Fruit fly (Drosophila melanogaster) whole organism, prepupa: ENCODE data around the gene ND-PDSW.

ENCODE experiments used
- Blimp-1 ChIP-seq: fragments of 200-800 bp; sonication (Bioruptor generic); optimal IDR thresholded peaks from 3 replicates; lab custom pipeline; 2017; ENCODE audit warnings: missing biosample characterization, missing genetic modification characterization, mild to moderate bottlenecking, moderate library complexity, missing genetic modification reagents
- CG10669 ChIP-seq: fragments of 200-800 bp; sonication (Bioruptor generic); optimal IDR thresholded peaks from 3 replicates; lab custom pipeline; 2018; ENCODE audit warnings: missing biosample characterization, mild to moderate bottlenecking, missing genetic modification characterization, moderate library complexity
- CG11294 ChIP-seq: fragments of 200-800 bp; sonication (Bioruptor generic); IDR thresholded peaks from 2 replicates; pipeline ENCODE4 v1.3.6; 2022; ENCODE audit warnings: missing biosample characterization, missing genetic modification characterization
- CG11902 ChIP-seq: fragments of 200-800 bp; sonication (Bioruptor generic); optimal IDR thresholded peaks from 3 replicates; lab custom pipeline; 2016; ENCODE audit warnings: missing biosample characterization, missing genetic modification characterization
- CG15336 ChIP-seq: fragments of 200-800 bp; sonication (Bioruptor generic); IDR thresholded peaks from 2 replicates; pipeline ENCODE4 v1.3.6; 2022; ENCODE audit warnings: missing biosample characterization, missing genetic modification characterization
- CG1621 ChIP-seq: fragments of 200-800 bp; sonication (Bioruptor generic); optimal IDR thresholded peaks from 3 replicates; lab custom pipeline; 2018; ENCODE audit warnings: missing biosample characterization, mild to moderate bottlenecking, missing genetic modification characterization
- CG16779 ChIP-seq: fragments of 200-800 bp; sonication (Bioruptor generic); optimal IDR thresholded peaks from 3 replicates; lab custom pipeline; 2017; ENCODE audit warnings: missing biosample characterization, mild to moderate bottlenecking, missing genetic modification characterization
- CG3032 ChIP-seq: fragments of 200-800 bp; optimal IDR thresholded peaks from 2 replicates; lab custom pipeline; 2019; ENCODE audit warnings: missing biosample characterization, mild to moderate bottlenecking, missing genetic modification characterization, moderate library complexity
- CG31627 ChIP-seq: fragments of 200-800 bp; sonication (Bioruptor generic); optimal IDR thresholded peaks from 3 replicates; lab custom pipeline; 2016; ENCODE audit warnings: missing biosample characterization, missing genetic modification characterization
- CG32006 ChIP-seq: fragments of 200-800 bp; sonication (Bioruptor generic); optimal IDR thresholded peaks from 3 replicates; lab custom pipeline; 2017; ENCODE audit warnings: missing biosample characterization, mild to moderate bottlenecking, missing genetic modification characterization
- CG34406 ChIP-seq: fragments of 200-800 bp; sonication (Bioruptor generic); optimal IDR thresholded peaks from 3 replicates; lab custom pipeline; 2016; ENCODE audit warnings: missing biosample characterization, missing genetic modification characterization
- CG4318 ChIP-seq: fragments of 200-800 bp; sonication (Bioruptor generic); optimal IDR thresholded peaks from 3 replicates; lab custom pipeline; 2017; ENCODE audit warnings: missing biosample characterization, mild to moderate bottlenecking, missing genetic modification characterization
- CG6276 ChIP-seq: fragments of 200-800 bp; sonication (Bioruptor generic); optimal IDR thresholded peaks from 2 replicates; lab custom pipeline; 2017; ENCODE audit warnings: missing biosample characterization, mild to moderate bottlenecking, missing genetic modification characterization
- CG6808 ChIP-seq: fragments of 200-800 bp; sonication (Bioruptor generic); optimal IDR thresholded peaks from 3 replicates; lab custom pipeline; 2017; ENCODE audit warnings: missing biosample characterization, missing genetic modification characterization, mild to moderate bottlenecking, moderate library complexity, missing genetic modification reagents
- CG6854 ChIP-seq: fragments of 200-800 bp; sonication (Bioruptor generic); optimal IDR thresholded peaks from 2 replicates; lab custom pipeline; 2017; ENCODE audit warnings: missing biosample characterization, mild to moderate bottlenecking, missing genetic modification characterization
- CG7368 ChIP-seq: fragments of 200-800 bp; sonication (Bioruptor generic); optimal IDR thresholded peaks from 3 replicates; lab custom pipeline; 2016; ENCODE audit warnings: missing biosample characterization, missing genetic modification characterization
- CG8319 ChIP-seq: fragments of 200-800 bp; sonication (Bioruptor generic); optimal IDR thresholded peaks from 3 replicates; lab custom pipeline; 2016; ENCODE audit warnings: missing biosample characterization, missing genetic modification characterization
- CG8632 ChIP-seq: fragments of 200-800 bp; sonication (Bioruptor generic); optimal IDR thresholded peaks from 3 replicates; lab custom pipeline; 2016; ENCODE audit warnings: missing biosample characterization, missing genetic modification characterization
- Eip75B ChIP-seq: fragments of 200-800 bp; sonication (Bioruptor generic); optimal IDR thresholded peaks from 3 replicates; lab custom pipeline; 2016; ENCODE audit warnings: missing biosample characterization, missing genetic modification characterization
- Eip78C ChIP-seq: fragments of 200-800 bp; sonication (Bioruptor generic); peaks from one replicate; lab custom pipeline; 2016; ENCODE audit warnings: missing biosample characterization, missing genetic modification characterization
- Eip93F ChIP-seq: fragments of 200-800 bp; sonication (Bioruptor generic); optimal IDR thresholded peaks from 2 replicates; lab custom pipeline; 2016; ENCODE audit warnings: missing biosample characterization, mild to moderate bottlenecking, missing genetic modification characterization
- Hr39 ChIP-seq: fragments of 200-800 bp; sonication (Bioruptor generic); optimal IDR thresholded peaks from 2 replicates; lab custom pipeline; 2016; ENCODE audit warnings: missing biosample characterization, missing genetic modification characterization
- Hr4 ChIP-seq: fragments of 200-800 bp; sonication (Bioruptor generic); optimal IDR thresholded peaks from 3 replicates; lab custom pipeline; 2016; ENCODE audit warnings: missing biosample characterization, missing genetic modification characterization
- Lpt ChIP-seq: fragments of 200-800 bp; sonication (Bioruptor generic); optimal IDR thresholded peaks from 3 replicates; lab custom pipeline; 2016; ENCODE audit warnings: missing biosample characterization, missing genetic modification characterization
- Met ChIP-seq: fragments of 200-800 bp; sonication (Bioruptor generic); optimal IDR thresholded peaks from 3 replicates; lab custom pipeline; 2016; ENCODE audit warnings: missing biosample characterization, missing genetic modification characterization
- OdsH ChIP-seq: fragments of 200-800 bp; sonication (Bioruptor generic); optimal IDR thresholded peaks from 3 replicates; lab custom pipeline; 2016; ENCODE audit warnings: missing biosample characterization, missing genetic modification characterization
- Smox ChIP-seq: fragments of 200-800 bp; sonication (Bioruptor generic); optimal IDR thresholded peaks from 3 replicates; lab custom pipeline; 2016; ENCODE audit warnings: missing biosample characterization, missing genetic modification characterization
- Sox102F ChIP-seq: fragments of 200-800 bp; sonication (Bioruptor generic); optimal IDR thresholded peaks from 2 replicates; lab custom pipeline; 2016; ENCODE audit warnings: missing biosample characterization, mild to moderate bottlenecking, missing genetic modification characterization
- Sox14 ChIP-seq: fragments of 200-800 bp; sonication (Bioruptor generic); optimal IDR thresholded peaks from 3 replicates; lab custom pipeline; 2016; ENCODE audit warnings: missing biosample characterization, missing genetic modification characterization
- Sox15 ChIP-seq: fragments of 200-800 bp; sonication (Bioruptor generic); optimal IDR thresholded peaks from 3 replicates; lab custom pipeline; 2016; ENCODE audit warnings: missing biosample characterization, missing genetic modification characterization
- achi ChIP-seq: fragments of 200-800 bp; sonication (Bioruptor generic); optimal IDR thresholded peaks from 3 replicates; lab custom pipeline; 2016; ENCODE audit warnings: missing biosample characterization, missing genetic modification characterization
- acj6 ChIP-seq: fragments of 200-800 bp; sonication (Bioruptor generic); optimal IDR thresholded peaks from 3 replicates; lab custom pipeline; 2016; ENCODE audit warnings: missing biosample characterization, missing genetic modification characterization
- cyc ChIP-seq: fragments of 200-800 bp; sonication (Bioruptor generic); optimal IDR thresholded peaks from 3 replicates; lab custom pipeline; 2016; ENCODE audit warnings: missing biosample characterization, missing genetic modification characterization
- dsx ChIP-seq: fragments of 200-800 bp; optimal IDR thresholded peaks from 3 replicates; lab custom pipeline; 2019; ENCODE audit warnings: missing biosample characterization, mild to moderate bottlenecking, missing genetic modification characterization, moderate library complexity; ENCODE audit not compliant: poor library complexity, severe bottlenecking
- esn ChIP-seq: fragments of 200-800 bp; sonication (Bioruptor generic); optimal IDR thresholded peaks from 2 replicates; lab custom pipeline; 2016; ENCODE audit warnings: missing biosample characterization, mild to moderate bottlenecking, missing genetic modification characterization, moderate library complexity
- fd59A ChIP-seq: fragments of 200-800 bp; sonication (Bioruptor generic); optimal IDR thresholded peaks from 2 replicates; lab custom pipeline; 2017; ENCODE audit warnings: missing biosample characterization, mild to moderate bottlenecking, missing genetic modification characterization, missing genetic modification reagents
- fd85E ChIP-seq: fragments of 200-800 bp; sonication (Bioruptor generic); optimal IDR thresholded peaks from 3 replicates; lab custom pipeline; 2016; ENCODE audit warnings: missing biosample characterization, missing genetic modification characterization
- fkh ChIP-seq: fragments of 200-800 bp; sonication (Bioruptor generic); optimal IDR thresholded peaks from 3 replicates; lab custom pipeline; 2017; ENCODE audit warnings: missing biosample characterization, mild to moderate bottlenecking, missing genetic modification characterization, moderate library complexity
- lz ChIP-seq: fragments of 200-800 bp; sonication (Bioruptor generic); optimal IDR thresholded peaks from 3 replicates; lab custom pipeline; 2016; ENCODE audit warnings: missing biosample characterization, missing genetic modification characterization
- net ChIP-seq: fragments of 200-800 bp; sonication (Bioruptor generic); optimal IDR thresholded peaks from 3 replicates; lab custom pipeline; 2016; ENCODE audit warnings: missing biosample characterization, missing genetic modification characterization
- pdm3 ChIP-seq: fragments of 200-800 bp; sonication (Bioruptor generic); optimal IDR thresholded peaks from 3 replicates; lab custom pipeline; 2016; ENCODE audit warnings: missing biosample characterization, missing genetic modification characterization
- salr ChIP-seq, 2 experiments: fragments of 200-800 bp; sonication (Bioruptor generic); optimal IDR thresholded peaks; 3 replicates each; lab custom pipeline; 2016 to 2018; ENCODE audit warnings: missing biosample characterization in 2 of 2, missing genetic modification characterization in 2 of 2, mild to moderate bottlenecking in 1 of 2
- spab ChIP-seq: fragments of 200-800 bp; sonication (Bioruptor generic); optimal IDR thresholded peaks from 2 replicates; lab custom pipeline; 2017; ENCODE audit warnings: missing biosample characterization, mild to moderate bottlenecking, missing genetic modification characterization, missing genetic modification reagents
- ss ChIP-seq, 2 experiments: fragments of 200-800 bp; sonication (Bioruptor generic); optimal IDR thresholded peaks; 2 replicates in 1 of 2; 3 replicates in 1 of 2; lab custom pipeline; 2017 to 2018; ENCODE audit warnings: mild to moderate bottlenecking in 2 of 2, missing biosample characterization in 2 of 2, missing genetic modification characterization in 2 of 2, moderate library complexity in 1 of 2
- svp ChIP-seq: fragments of 200-800 bp; sonication (Bioruptor generic); peaks from one replicate; lab custom pipeline; 2016; ENCODE audit warnings: missing biosample characterization, missing genetic modification characterization
- topi ChIP-seq: fragments of 200-800 bp; sonication (Bioruptor generic); optimal IDR thresholded peaks from 3 replicates; lab custom pipeline; 2016; ENCODE audit warnings: missing biosample characterization, missing genetic modification characterization
- vri ChIP-seq: fragments of 200-800 bp; sonication (Bioruptor generic); optimal IDR thresholded peaks from 3 replicates; lab custom pipeline; 2016; ENCODE audit warnings: missing biosample characterization, mild to moderate bottlenecking, missing genetic modification characterization

ND-PDSW gene

DNA sequence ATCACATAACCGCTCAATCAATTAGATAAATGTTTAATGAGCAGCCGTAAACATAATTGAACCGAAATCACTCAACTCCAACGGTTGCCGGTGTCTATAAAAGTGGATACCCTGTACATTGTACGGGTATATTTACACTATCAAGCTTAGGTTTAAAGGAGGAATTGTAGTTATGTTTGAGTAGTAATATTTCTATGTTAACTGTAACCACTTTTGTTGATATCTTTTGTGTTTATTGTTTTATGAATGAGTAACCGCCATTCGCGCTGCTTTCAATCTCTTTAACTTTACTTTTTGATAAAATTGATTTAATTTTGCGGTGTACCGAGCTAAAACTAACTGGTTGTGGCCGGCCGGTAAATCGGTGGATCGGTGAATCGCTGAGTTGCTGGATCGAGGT, 16.1 kb downstream of the ND-PDSW start (continued):
- TF ChIP-seq CG7368 (GFP tag; lab: Kevin White, UChicago) (no peak), Hr39 (GFP tag; lab: Kevin White, UChicago) (peak; percentile 9), CG11902 (GFP tag; lab: Kevin White, UChicago) (no peak), cyc (no peak), Eip75B (no peak), lz (no peak), Eip78C (GFP tag; lab: Kevin White, UChicago) (peak; percentile 81), CG32006 (GFP tag; lab: Kevin White, UChicago) (peak; percentile 74), Smox (GFP tag; lab: Kevin White, UChicago) (no peak), svp (no peak), Lpt (peak; percentile 17), CG10669 (GFP tag; lab: Kevin White, UChicago) (no peak), fkh (GFP tag; lab: Kevin White, UChicago) (no peak), Met (GFP tag; lab: Kevin White, UChicago) (no peak), Hr4 (GFP tag; lab: Kevin White, UChicago) (peak; percentile 82), CG34406 (GFP tag; lab: Kevin White, UChicago) (no peak), net (GFP tag; lab: Kevin White, UChicago) (peak; percentile 26), CG3032 (no peak), CG31627 (no peak), CG6276 (GFP tag; lab: Kevin White, UChicago) (peak; percentile 78), esn (no peak), Sox15 (GFP tag; lab: Kevin White, UChicago) (no peak), CG4318 (GFP tag; lab: Kevin White, UChicago) (peak; percentile 55), fd59A (GFP tag; lab: Kevin White, UChicago) (no peak), Sox102F (GFP tag; lab: Kevin White, UChicago) (no peak), OdsH (GFP tag; lab: Kevin White, UChicago) (peak; percentile 41), CG16779 (no peak), CG8632 (GFP tag; lab: Kevin White, UChicago) (no peak)

DNA sequence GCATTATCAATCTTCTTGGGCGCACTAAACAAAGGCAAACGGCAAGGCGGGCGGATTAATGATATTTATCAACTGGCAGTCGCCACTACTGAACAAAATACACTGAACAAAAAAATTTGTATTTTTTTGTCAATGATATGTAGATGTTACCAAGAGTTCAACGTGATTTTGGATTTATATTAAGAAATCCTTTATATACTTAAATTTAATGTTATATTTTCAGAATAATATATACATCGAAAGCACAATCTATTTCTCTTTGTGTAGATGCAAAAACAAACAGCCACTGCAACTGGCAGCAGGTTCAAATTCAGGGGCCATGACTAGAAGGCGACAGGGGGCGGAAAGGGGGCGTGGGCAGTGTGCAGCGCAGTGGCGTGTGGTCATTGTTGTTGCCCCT, 16.8 kb downstream of the ND-PDSW start:
- TF ChIP-seq fd85E, result no peak
- TF ChIP-seq Hr4 (GFP tag; lab: Kevin White, UChicago), result peak; percentile 76
- TF ChIP-seq CG8319 (GFP tag; lab: Kevin White, UChicago), result peak; percentile 2
- no peak for TF ChIP-seq Hr39 (GFP tag; lab: Kevin White, UChicago)
- TF ChIP-seq dsx (GFP tag; lab: Kevin White, UChicago), result peak; percentile 47
- TF ChIP-seq CG34406 (GFP tag; lab: Kevin White, UChicago), result no peak
- no peak for TF ChIP-seq Met (GFP tag; lab: Kevin White, UChicago)
- no peak for TF ChIP-seq lz
- TF ChIP-seq fd59A (GFP tag; lab: Kevin White, UChicago), result peak; percentile 28
- no peak for TF ChIP-seq cyc
- peak in 1 of 2 experiments; percentile 21 for TF ChIP-seq ss (GFP tag; optimal IDR thresholded peaks at IDR 0.05; lab: Kevin White, UChicago)
- peak; percentile 83 for TF ChIP-seq CG32006 (GFP tag; lab: Kevin White, UChicago)
- peak; percentile 36 for TF ChIP-seq pdm3 (GFP tag; lab: Kevin White, UChicago)
- TF ChIP-seq CG10669 (GFP tag; lab: Kevin White, UChicago), result peak; percentile 54
- no peak for TF ChIP-seq CG7368 (GFP tag; lab: Kevin White, UChicago)
- TF ChIP-seq Lpt, result peak; percentile 45
- peak; percentile 93 for TF ChIP-seq CG15336 (GFP tag; lab: Robert Waterston, UW)
- TF ChIP-seq CG6276 (GFP tag; lab: Kevin White, UChicago), result peak; percentile 72
- TF ChIP-seq CG8632 (GFP tag; lab: Kevin White, UChicago), result peak; percentile 29
- TF ChIP-seq Smox (GFP tag; lab: Kevin White, UChicago), result no peak
- no peak for TF ChIP-seq Eip93F (GFP tag; lab: Kevin White, UChicago)
- peak; percentile 10 for TF ChIP-seq CG16779
- TF ChIP-seq CG6808, result peak; percentile 63
- no peak for TF ChIP-seq CG6854 (GFP tag; lab: Kevin White, UChicago)
- no peak for TF ChIP-seq esn
- peak; percentile 34 for TF ChIP-seq spab (GFP tag; lab: Kevin White, UChicago)
- peak; percentile 43 for TF ChIP-seq svp
- TF ChIP-seq Sox14, result peak; percentile 11
- no peak for TF ChIP-seq fkh (GFP tag; lab: Kevin White, UChicago)
- TF ChIP-seq acj6, result peak; percentile 21
- TF ChIP-seq achi (GFP tag; lab: Kevin White, UChicago), result peak; percentile 61
- TF ChIP-seq topi (GFP tag; lab: Kevin White, UChicago), result no peak
- TF ChIP-seq CG11902 (GFP tag; lab: Kevin White, UChicago), result no peak
- TF ChIP-seq CG3032, result no peak
- TF ChIP-seq salr (GFP tag; optimal IDR thresholded peaks at IDR 0.05; lab: Kevin White, UChicago), result peak in 1 of 2 experiments; percentile 62
- peak; percentile 69 for TF ChIP-seq CG11294
- TF ChIP-seq Eip78C (GFP tag; lab: Kevin White, UChicago), result peak; percentile 84
- TF ChIP-seq Blimp-1 (GFP tag; lab: Kevin White, UChicago), result no peak
- TF ChIP-seq CG1621 (tag; lab: Kevin White, UChicago), result no peak
- TF ChIP-seq vri (GFP tag; lab: Kevin White, UChicago), result no peak
